Worm (Caenorhabditis elegans) whole organism, L4/young adult: ENCODE results near the gene wee-1.3.

Experiments used
- W03F9.2 ChIP-seq: fragments of 150-350 bp; optimal IDR thresholded peaks from 2 replicates; lab custom pipeline; 2014; ENCODE audit warnings: missing biosample characterization, missing genetic modification characterization
- dao-5 ChIP-seq: sonication (generic microtip); optimal IDR thresholded peaks from 2 replicates; lab custom pipeline; 2016; ENCODE audit warnings: missing genotype, missing genetic modification characterization, moderate library complexity, missing compliant biosample characterization
- him-1 ChIP-seq: sonication (generic microtip); optimal IDR thresholded peaks from 2 replicates; lab custom pipeline; 2016; ENCODE audit warnings: missing genotype, missing genetic modification reagents, missing genetic modification characterization, missing compliant biosample characterization

Gene wee-1.3

DNA sequence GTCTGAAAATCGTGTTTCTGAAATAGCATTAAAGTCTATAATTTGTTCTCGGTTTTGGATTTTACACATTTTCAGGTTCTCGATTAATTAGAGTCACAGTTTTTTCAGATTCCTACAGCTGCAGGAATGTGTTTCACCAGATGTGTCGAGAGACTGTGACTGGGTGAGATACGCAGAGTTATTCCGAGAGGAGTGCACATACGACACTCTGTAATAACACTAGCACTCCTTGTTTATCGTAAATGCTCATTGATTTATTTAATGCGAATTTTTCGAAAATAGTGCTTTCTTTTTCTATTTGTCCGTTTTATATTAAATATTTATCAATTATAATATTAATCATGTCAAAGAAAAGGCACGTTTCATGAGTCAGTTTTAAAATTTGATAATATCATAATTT lies 48.9 kb downstream of the wee-1.3 start, which contains the start of gene ZK1320.11:
ZK1320.11 (plus strand) TSS at position 243 of the 400 bp plus-strand sequence.
- TF ChIP-seq dao-5 (no peak), him-1 (tag; lab: Kevin White, UChicago) (no peak), W03F9.2 (tag; lab: Kevin White, UChicago) (no peak)

DNA sequence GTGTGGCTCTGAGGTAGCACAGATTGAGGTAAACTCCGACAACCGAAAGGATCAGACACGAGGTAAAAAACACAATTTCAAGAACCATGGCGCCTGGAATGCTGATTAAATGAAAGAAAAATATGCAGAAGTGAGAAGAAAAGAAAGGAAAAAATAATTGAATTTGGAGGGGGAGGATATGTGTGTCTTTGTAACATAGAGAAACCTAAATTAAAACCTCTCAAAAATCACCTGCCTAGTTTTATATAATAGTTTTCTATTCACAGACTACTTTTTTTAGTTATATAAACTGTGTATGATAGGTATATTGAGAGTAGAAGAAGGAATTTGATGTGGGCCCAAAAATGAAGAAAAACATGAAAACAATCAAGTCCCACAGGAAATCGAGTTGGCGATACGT lies 50.7 kb downstream of the wee-1.3 start, which contains the start of gene ZK1320.5:
ZK1320.5 (minus strand) TSS at position 101 of the 400 bp plus-strand sequence.
- TF ChIP-seq W03F9.2 (tag; lab: Kevin White, UChicago) (no peak), him-1 (tag; lab: Kevin White, UChicago) (no peak), dao-5 (no peak)
